Worm (Caenorhabditis elegans) whole organism, L2 larva: ENCODE measurements around the gene F01D4.5.

Experiments used
- C34F6.9 ChIP-seq: fragments of 150-350 bp; optimal IDR thresholded peaks from 2 replicates; lab custom pipeline; 2014; ENCODE audit warnings: missing biosample characterization, missing genetic modification characterization
- F13H6.1 ChIP-seq: sonication (generic microtip); optimal IDR thresholded peaks from 2 replicates; lab custom pipeline; 2016; ENCODE audit warnings: missing genetic modification characterization, missing compliant biosample characterization
- Y55F3AM.14 ChIP-seq: fragments of 200-800 bp; sonication (Bioruptor generic); optimal IDR thresholded peaks from 2 replicates; lab custom pipeline; 2018; ENCODE audit warnings: mild to moderate bottlenecking, missing genetic modification characterization, missing compliant biosample characterization
- alr-1 ChIP-seq: fragments of 150-350 bp; optimal IDR thresholded peaks from 2 replicates; lab custom pipeline; 2014; ENCODE audit warnings: missing biosample characterization, missing genetic modification characterization
- aly-2 ChIP-seq: fragments of 150-350 bp; optimal IDR thresholded peaks from 2 replicates; lab custom pipeline; 2014; ENCODE audit warnings: missing biosample characterization, missing genetic modification characterization
- ama-1 ChIP-seq: fragments of 150-350 bp; optimal IDR thresholded peaks from 2 replicates; lab custom pipeline; 2018; ENCODE audit warnings: inconsistent platforms
- blmp-1 ChIP-seq: sonication (generic microtip); optimal IDR thresholded peaks from 2 replicates; lab custom pipeline; 2017; ENCODE audit warnings: missing genetic modification characterization, mild to moderate bottlenecking, missing compliant biosample characterization, antibody characterized with exemption, moderate library complexity; ENCODE audit not compliant: insufficient read depth
- ceh-16 ChIP-seq: fragments of 150-350 bp; optimal IDR thresholded peaks from 2 replicates; lab custom pipeline; 2014; ENCODE audit warnings: missing biosample characterization, missing genetic modification characterization
- crh-2 ChIP-seq: sonication (generic microtip); optimal IDR thresholded peaks from 2 replicates; lab custom pipeline; 2017; ENCODE audit warnings: missing biosample characterization, missing genetic modification characterization
- dmd-4 ChIP-seq: sonication (generic microtip); optimal IDR thresholded peaks from 2 replicates; lab custom pipeline; 2017; ENCODE audit warnings: missing biosample characterization, missing genetic modification characterization
- egl-27 ChIP-seq: sonication (generic microtip); optimal IDR thresholded peaks from 3 replicates; lab custom pipeline; 2017; ENCODE audit warnings: missing biosample characterization, missing genetic modification reagents, missing genetic modification characterization
- fos-1 ChIP-seq: fragments of 150-350 bp; optimal IDR thresholded peaks from 2 replicates; lab custom pipeline; 2014; ENCODE audit warnings: missing biosample characterization, missing genetic modification characterization
- gmeb-1 ChIP-seq: fragments of 150-350 bp; optimal IDR thresholded peaks from 2 replicates; lab custom pipeline; 2014; ENCODE audit warnings: missing biosample characterization, missing genetic modification characterization
- lin-11 ChIP-seq: fragments of 150-350 bp; sonication (generic microtip); optimal IDR thresholded peaks from 2 replicates; lab custom pipeline; 2014; ENCODE audit warnings: missing biosample characterization, missing genetic modification characterization, inconsistent platforms, mixed read lengths
- lin-13 ChIP-seq: fragments of 150-350 bp; optimal IDR thresholded peaks from 2 replicates; lab custom pipeline; 2014; ENCODE audit warnings: missing biosample characterization, missing genetic modification reagents, missing genetic modification characterization
- lin-39 ChIP-seq: fragments of 150-350 bp; optimal IDR thresholded peaks from 2 replicates; lab custom pipeline; 2014; ENCODE audit warnings: missing biosample characterization, missing genetic modification reagents, missing genetic modification characterization
- lsy-2 ChIP-seq, 2 experiments: fragments of 150-350 bp in 1 of 2; sonication (generic microtip) in 1 of 2; optimal IDR thresholded peaks; 2 replicates each; lab custom pipeline; 2014 to 2017; ENCODE audit warnings: missing biosample characterization in 2 of 2, missing genetic modification characterization in 2 of 2
- mdl-1 ChIP-seq, 2 experiments: fragments of 150-350 bp in 1 of 2; sonication (generic microtip) in 1 of 2; optimal IDR thresholded peaks; 2 replicates each; lab custom pipeline; 2017; ENCODE audit warnings: missing biosample characterization in 2 of 2, missing genetic modification characterization in 2 of 2
- nhr-10 ChIP-seq: sonication (generic microtip); optimal IDR thresholded peaks from 2 replicates; lab custom pipeline; 2017; ENCODE audit warnings: missing biosample characterization, missing genetic modification characterization
- nhr-11 ChIP-seq: fragments of 150-350 bp; optimal IDR thresholded peaks from 2 replicates; lab custom pipeline; 2014; ENCODE audit warnings: missing biosample characterization, missing genetic modification characterization
- nhr-12 ChIP-seq: fragments of 150-350 bp; optimal IDR thresholded peaks from 2 replicates; lab custom pipeline; 2014; ENCODE audit warnings: missing biosample characterization, missing genetic modification characterization
- nhr-129 ChIP-seq: fragments of 150-350 bp; optimal IDR thresholded peaks from 2 replicates; lab custom pipeline; 2014; ENCODE audit warnings: missing biosample characterization, missing genetic modification characterization
- nhr-23 ChIP-seq: fragments of 150-350 bp; optimal IDR thresholded peaks from 2 replicates; lab custom pipeline; 2014; ENCODE audit warnings: missing biosample characterization, missing genetic modification reagents, missing genetic modification characterization
- nhr-237 ChIP-seq: fragments of 150-350 bp; optimal IDR thresholded peaks from 2 replicates; lab custom pipeline; 2014; ENCODE audit warnings: missing biosample characterization, missing genetic modification characterization
- nhr-25 ChIP-seq: fragments of 150-350 bp; sonication (generic microtip); optimal IDR thresholded peaks from 3 replicates; lab custom pipeline; 2014; ENCODE audit warnings: missing biosample characterization, missing genetic modification characterization
- nhr-6 ChIP-seq: fragments of 150-350 bp; optimal IDR thresholded peaks from 2 replicates; lab custom pipeline; 2014; ENCODE audit warnings: missing biosample characterization, missing genetic modification characterization
- peb-1 ChIP-seq: fragments of 150-350 bp; optimal IDR thresholded peaks from 2 replicates; lab custom pipeline; 2014; ENCODE audit warnings: missing biosample characterization, missing genetic modification characterization
- skn-1 ChIP-seq: sonication (generic microtip); optimal IDR thresholded peaks from 2 replicates; lab custom pipeline; 2017; ENCODE audit warnings: missing biosample characterization, missing genetic modification characterization
- sma-3 ChIP-seq: sonication (generic microtip); optimal IDR thresholded peaks from 2 replicates; lab custom pipeline; 2016; ENCODE audit warnings: missing genetic modification reagents, missing genetic modification characterization, missing compliant biosample characterization
- sma-9 ChIP-seq, 2 experiments: fragments of 150-350 bp in 1 of 2; sonication (generic microtip) in 1 of 2; optimal IDR thresholded peaks; 2 replicates each; lab custom pipeline; 2014 to 2016; ENCODE audit warnings: missing genetic modification characterization in 2 of 2, mild to moderate bottlenecking in 1 of 2, missing biosample characterization in 1 of 2, missing compliant biosample characterization in 1 of 2, missing genetic modification reagents in 1 of 2, moderate library complexity in 1 of 2
- snpc-4 ChIP-seq: fragments of 150-350 bp; optimal IDR thresholded peaks from 2 replicates; lab custom pipeline; 2014; ENCODE audit warnings: missing biosample characterization, missing genetic modification characterization
- unc-39 ChIP-seq: fragments of 150-350 bp; optimal IDR thresholded peaks from 2 replicates; lab custom pipeline; 2014; ENCODE audit warnings: missing biosample characterization, missing genetic modification characterization
- unc-55 ChIP-seq: fragments of 150-350 bp; sonication (generic microtip); optimal IDR thresholded peaks from 3 replicates; lab custom pipeline; 2014; ENCODE audit warnings: missing biosample characterization, missing genetic modification reagents, missing genetic modification characterization
- unc-62 ChIP-seq: fragments of 150-350 bp; optimal IDR thresholded peaks from 2 replicates; lab custom pipeline; 2014; ENCODE audit warnings: missing biosample characterization, missing genetic modification reagents, missing genetic modification characterization
- zag-1 ChIP-seq: fragments of 150-350 bp; optimal IDR thresholded peaks from 2 replicates; lab custom pipeline; 2014; ENCODE audit warnings: missing biosample characterization, missing genetic modification characterization
- ztf-1 ChIP-seq: fragments of 200-800 bp; sonication (Bioruptor generic); conservative IDR thresholded peaks from 2 replicates; pipeline ENCODE4 v1.3.6; 2022; ENCODE audit warnings: missing genetic modification characterization, missing compliant biosample characterization
- ztf-11 ChIP-seq: sonication (generic microtip); optimal IDR thresholded peaks from 2 replicates; lab custom pipeline; 2017; ENCODE audit warnings: missing biosample characterization, missing genetic modification characterization
- ztf-4 ChIP-seq: fragments of 150-350 bp; optimal IDR thresholded peaks from 2 replicates; lab custom pipeline; 2014; ENCODE audit warnings: missing biosample characterization, missing genetic modification characterization

F01D4.5 gene

DNA sequence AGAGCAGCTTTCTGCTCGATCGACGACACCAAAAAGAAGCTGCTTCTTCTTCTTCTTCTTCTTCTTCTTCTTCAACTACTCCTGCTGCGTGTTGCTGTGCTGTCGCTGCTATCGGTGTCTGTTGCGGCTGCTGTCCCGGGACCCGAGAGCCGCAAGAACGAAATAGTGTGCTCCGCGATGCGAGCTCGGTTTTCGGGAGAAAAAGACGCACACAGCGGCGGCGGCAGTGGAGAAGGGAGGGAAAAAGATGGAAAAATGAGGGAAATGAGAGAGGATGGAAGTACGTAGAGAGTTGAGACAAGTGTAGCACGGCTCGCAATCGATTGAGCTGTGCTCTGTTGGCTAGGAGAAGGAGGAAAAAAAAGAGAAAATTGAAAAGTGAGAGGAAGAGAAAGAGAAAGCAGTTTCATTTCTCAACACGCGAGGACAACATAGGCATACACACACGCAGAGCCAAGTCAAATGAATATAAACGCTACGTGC lies 20.3 kb upstream of the F01D4.5 start (continued):
- TF ChIP-seq nhr-11 (tag; lab: Kevin White, UChicago) (no peak), nhr-6 (tag; lab: Kevin White, UChicago) (no peak)

DNA sequence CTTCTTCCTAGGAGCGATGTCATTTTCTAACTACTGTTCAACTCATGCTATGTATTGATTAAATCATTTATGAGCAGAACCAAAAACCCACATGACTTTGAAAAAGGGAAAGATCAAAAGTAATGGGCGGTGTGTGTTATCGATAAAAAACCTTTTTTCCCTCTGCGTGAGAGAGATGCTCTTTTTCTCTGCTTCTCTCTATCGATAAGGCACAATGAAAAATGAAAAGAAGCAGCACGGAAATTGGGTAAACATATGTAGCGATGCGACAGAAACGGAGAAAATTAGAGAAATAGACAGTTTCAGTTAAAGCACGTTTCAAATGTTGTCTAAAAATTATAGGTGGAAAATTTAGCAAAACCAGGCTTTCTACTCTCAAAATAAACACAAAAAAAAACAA lies 18.9 kb upstream of the F01D4.5 start:
- no peak for TF ChIP-seq unc-39 (tag; lab: Kevin White, UChicago)
- TF ChIP-seq ztf-11 (tag; lab: Kevin White, UChicago), result no peak
- TF ChIP-seq sma-9 (GFP tag; optimal IDR thresholded peaks at IDR 0.05; lab: Kevin White, UChicago), result peak; percentile 77
- no peak for TF ChIP-seq sma-9 (tag; optimal IDR thresholded peaks at IDR 0.05; lab: Kevin White, UChicago)
- TF ChIP-seq crh-2, result peak; percentile 82
- no peak for TF ChIP-seq ztf-1 (GFP tag; lab: Robert Waterston, UW)
- peak; percentile 72 for TF ChIP-seq C34F6.9
- TF ChIP-seq lsy-2 (tag; optimal IDR thresholded peaks at IDR 0.05; lab: Kevin White, UChicago), result peak in 1 of 2 experiments; percentile 50
- TF ChIP-seq unc-62, result no peak
- no peak for TF ChIP-seq nhr-237
- TF ChIP-seq ama-1 (lab: Kevin White, UChicago), result peak; percentile 38
- no peak for TF ChIP-seq snpc-4 (tag; lab: Kevin White, UChicago)
- TF ChIP-seq lin-11 (tag; lab: Kevin White, UChicago), result no peak
- no peak for TF ChIP-seq nhr-10
- no peak for TF ChIP-seq nhr-12 (tag; lab: Kevin White, UChicago)
- TF ChIP-seq nhr-129 (tag; lab: Kevin White, UChicago), result peak; percentile 79
- peak; percentile 85 for TF ChIP-seq fos-1
- TF ChIP-seq Y55F3AM.14 (GFP tag; lab: Kevin White, UChicago), result no peak
- peak; percentile 38 for TF ChIP-seq ztf-4
- no peak for TF ChIP-seq zag-1 (tag; lab: Kevin White, UChicago)
- TF ChIP-seq ceh-16, result no peak
- TF ChIP-seq dmd-4 (tag; lab: Kevin White, UChicago), result no peak
- TF ChIP-seq peb-1, result no peak
- no peak for TF ChIP-seq nhr-23
- TF ChIP-seq mdl-1 (tag; optimal IDR thresholded peaks at IDR 0.05; lab: Kevin White, UChicago), result peak in 1 of 2 experiments; percentile 15
- TF ChIP-seq nhr-11 (tag; lab: Kevin White, UChicago), result no peak
- TF ChIP-seq nhr-6 (tag; lab: Kevin White, UChicago), result no peak
- peak; percentile 53 for TF ChIP-seq gmeb-1
- peak; percentile 71 for TF ChIP-seq F13H6.1 (tag; lab: Kevin White, UChicago)
- no peak for TF ChIP-seq blmp-1 (tag; lab: Kevin White, UChicago)
- peak; percentile 19 for TF ChIP-seq sma-3 (GFP tag; lab: Kevin White, UChicago)
- TF ChIP-seq lin-39 (tag; lab: Kevin White, UChicago), result no peak
- peak; percentile 36 for TF ChIP-seq unc-55 (GFP tag; lab: Kevin White, UChicago)
- no peak for TF ChIP-seq lin-13 (GFP tag; lab: Kevin White, UChicago)
- no peak for TF ChIP-seq skn-1 (tag; lab: Kevin White, UChicago)
- TF ChIP-seq nhr-25 (tag; lab: Kevin White, UChicago), result no peak

DNA sequence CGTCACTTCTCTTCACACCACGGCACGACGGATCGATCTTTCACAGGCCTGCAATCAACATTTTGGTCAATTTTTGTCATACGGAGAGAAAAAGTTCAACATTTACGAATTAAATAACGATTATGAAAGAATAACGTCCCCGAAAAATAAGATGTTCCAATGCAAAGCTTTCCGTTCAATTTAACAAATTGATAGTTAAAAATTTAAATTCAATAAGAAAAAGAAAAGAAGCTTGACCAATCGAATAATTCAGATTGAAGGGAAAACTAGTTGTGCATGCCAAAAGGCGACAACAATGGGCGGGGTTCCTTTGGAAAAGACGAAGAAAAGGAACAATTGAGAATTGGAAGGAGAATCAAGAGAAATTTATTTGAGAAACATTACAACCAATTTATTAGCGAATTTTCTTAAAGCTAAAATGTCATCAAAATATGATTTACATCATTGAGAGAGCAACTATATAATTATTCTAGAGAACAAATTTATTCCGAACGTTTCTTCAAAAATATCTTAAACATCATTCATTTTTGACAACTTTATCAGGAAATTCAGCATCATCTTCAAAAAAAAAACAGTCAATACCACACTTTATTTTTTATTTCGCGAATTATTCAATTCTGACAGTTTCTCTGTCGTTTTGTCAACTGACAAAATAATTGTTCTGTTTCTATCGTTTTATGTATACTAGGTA lies 18.2 kb upstream of the F01D4.5 start, which contains the start of gene tax-6:
Gene tax-6, minus strand, starts transcription at position 51 of the 691 bp plus-strand sequence.
- TF ChIP-seq fos-1, result no peak
- TF ChIP-seq unc-39 (tag; lab: Kevin White, UChicago), result no peak
- no peak for TF ChIP-seq zag-1 (tag; lab: Kevin White, UChicago)
- no peak for TF ChIP-seq egl-27 (tag; lab: Kevin White, UChicago)
- no peak for TF ChIP-seq aly-2 (tag; lab: Kevin White, UChicago)
- no peak for TF ChIP-seq alr-1 (tag; lab: Kevin White, UChicago)
- no peak for TF ChIP-seq lsy-2 (tag; optimal IDR thresholded peaks at IDR 0.05; lab: Kevin White, UChicago)
- TF ChIP-seq, all 48 proteins: peak for 0
